Worm (Caenorhabditis elegans) whole organism, mixed stage, embryonic: ENCODE measurements around the gene cnc-6.

Experiments used
- blmp-1 ChIP-seq: fragments of 150-350 bp; optimal IDR thresholded peaks from 2 replicates; lab custom pipeline; 2014; ENCODE audit warnings: missing biosample characterization, missing genetic modification characterization
- elt-1 ChIP-seq: sonication (generic microtip); optimal IDR thresholded peaks from 2 replicates; lab custom pipeline; 2017; ENCODE audit warnings: missing genetic modification characterization, mild to moderate bottlenecking, missing compliant biosample characterization, antibody characterized with exemption, moderate library complexity, borderline replicate concordance; ENCODE audit not compliant: insufficient read depth
- elt-3 ChIP-seq: fragments of 150-350 bp; optimal IDR thresholded peaks from 2 replicates; lab custom pipeline; 2014; ENCODE audit warnings: missing biosample characterization, missing genetic modification characterization
- flh-1 ChIP-seq: fragments of 200-800 bp; sonication (Bioruptor generic); optimal IDR thresholded peaks from 2 replicates; lab custom pipeline; 2018; ENCODE audit warnings: mild to moderate bottlenecking, missing genetic modification characterization, moderate library complexity, missing compliant biosample characterization
- mep-1 ChIP-seq: fragments of 150-350 bp; optimal IDR thresholded peaks from 2 replicates; lab custom pipeline; 2017; ENCODE audit warnings: missing biosample characterization, missing genetic modification reagents, missing genetic modification characterization, inconsistent platforms
- mls-2 ChIP-seq: sonication (generic microtip); optimal IDR thresholded peaks from 2 replicates; lab custom pipeline; 2016; ENCODE audit warnings: mild to moderate bottlenecking, missing genetic modification characterization, moderate library complexity, missing compliant biosample characterization
- nhr-12 ChIP-seq: fragments of 150-350 bp; optimal IDR thresholded peaks from 2 replicates; lab custom pipeline; 2014; ENCODE audit warnings: missing biosample characterization, missing genetic modification characterization
- nhr-28 ChIP-seq: fragments of 150-350 bp; optimal IDR thresholded peaks from 2 replicates; lab custom pipeline; 2014; ENCODE audit warnings: missing biosample characterization, missing genetic modification characterization
- pha-4 ChIP-seq: fragments of 150-350 bp; optimal IDR thresholded peaks from 2 replicates; lab custom pipeline; 2018; ENCODE audit warnings: missing biosample characterization, missing genetic modification reagents, missing genetic modification characterization
- snpc-4 ChIP-seq: fragments of 150-350 bp; optimal IDR thresholded peaks from 2 replicates; lab custom pipeline; 2014; ENCODE audit warnings: missing biosample characterization, missing genetic modification characterization
- sptf-1 ChIP-seq: sonication (generic microtip); optimal IDR thresholded peaks from 2 replicates; lab custom pipeline; 2017; ENCODE audit warnings: mild to moderate bottlenecking, missing genetic modification characterization, moderate library complexity, missing compliant biosample characterization
- unc-120 ChIP-seq: sonication (generic microtip); optimal IDR thresholded peaks from 2 replicates; lab custom pipeline; 2017; ENCODE audit warnings: missing genetic modification characterization, missing compliant biosample characterization; ENCODE audit not compliant: poor library complexity, severe bottlenecking
- unc-62 ChIP-seq: fragments of 150-350 bp; optimal IDR thresholded peaks from 2 replicates; lab custom pipeline; 2014; ENCODE audit warnings: missing biosample characterization, missing genetic modification reagents, missing genetic modification characterization

ce11 chrIII:1785776-1786175 is 22.5 kb downstream of the cnc-6 start:
- TF ChIP-seq blmp-1 (tag; lab: Kevin White, UChicago) (no peak), mls-2 (tag; lab: Kevin White, UChicago) (no peak), mep-1 (no peak), snpc-4 (tag; lab: Kevin White, UChicago) (no peak), elt-3 (tag; lab: Kevin White, UChicago) (no peak), nhr-12 (tag; lab: Kevin White, UChicago) (no peak), unc-62 (GFP tag; lab: Kevin White, UChicago) (no peak), flh-1 (GFP tag; lab: Kevin White, UChicago) (no peak), sptf-1 (tag; lab: Kevin White, UChicago) (no peak), nhr-28 (tag; lab: Kevin White, UChicago) (no peak), elt-1 (tag; lab: Kevin White, UChicago) (no peak), pha-4 (tag; lab: Kevin White, UChicago) (no peak), unc-120 (tag; lab: Kevin White, UChicago) (no peak)
